Worm (Caenorhabditis elegans) whole organism, L3 larva: Measurements from ENCODE around the gene eppl-1.

ENCODE experiments used
- aly-2 ChIP-seq: fragments of 150-350 bp; optimal IDR thresholded peaks from 2 replicates; lab custom pipeline; 2014; ENCODE audit warnings: missing biosample characterization, missing genetic modification characterization
- ceh-82 ChIP-seq: fragments of 150-350 bp; optimal IDR thresholded peaks from 2 replicates; lab custom pipeline; 2014; ENCODE audit warnings: missing biosample characterization, missing genetic modification characterization
- elt-3 ChIP-seq, 3 experiments: fragments of 150-350 bp in 1 of 3; sonication (generic microtip) in 2 of 3; optimal IDR thresholded peaks; 2 replicates in 2 of 3; 4 replicates in 1 of 3; lab custom pipeline; 2014 to 2017; ENCODE audit warnings: missing biosample characterization in 3 of 3, missing genetic modification characterization in 3 of 3
- lin-15B ChIP-seq: fragments of 150-350 bp; optimal IDR thresholded peaks from 2 replicates; lab custom pipeline; 2014; ENCODE audit warnings: missing biosample characterization, missing genetic modification characterization
- nfya-1 ChIP-seq: sonication (generic microtip); optimal IDR thresholded peaks from 2 replicates; lab custom pipeline; 2017; ENCODE audit warnings: missing genetic modification characterization, mild to moderate bottlenecking, missing compliant biosample characterization, antibody characterized with exemption, moderate library complexity; ENCODE audit not compliant: insufficient read depth
- nhr-11 ChIP-seq: fragments of 150-350 bp; optimal IDR thresholded peaks from 2 replicates; lab custom pipeline; 2014; ENCODE audit warnings: missing biosample characterization, missing genetic modification characterization
- nhr-67 ChIP-seq: fragments of 150-350 bp; optimal IDR thresholded peaks from 2 replicates; lab custom pipeline; 2014; ENCODE audit warnings: missing biosample characterization, missing genetic modification characterization
- nhr-77 ChIP-seq: fragments of 150-350 bp; optimal IDR thresholded peaks from 2 replicates; lab custom pipeline; 2014; ENCODE audit warnings: missing biosample characterization, missing genetic modification characterization
- tbx-2 ChIP-seq: sonication (generic microtip); optimal IDR thresholded peaks from 2 replicates; lab custom pipeline; 2016; ENCODE audit warnings: mild to moderate bottlenecking, missing genetic modification characterization, missing compliant biosample characterization

DNA sequence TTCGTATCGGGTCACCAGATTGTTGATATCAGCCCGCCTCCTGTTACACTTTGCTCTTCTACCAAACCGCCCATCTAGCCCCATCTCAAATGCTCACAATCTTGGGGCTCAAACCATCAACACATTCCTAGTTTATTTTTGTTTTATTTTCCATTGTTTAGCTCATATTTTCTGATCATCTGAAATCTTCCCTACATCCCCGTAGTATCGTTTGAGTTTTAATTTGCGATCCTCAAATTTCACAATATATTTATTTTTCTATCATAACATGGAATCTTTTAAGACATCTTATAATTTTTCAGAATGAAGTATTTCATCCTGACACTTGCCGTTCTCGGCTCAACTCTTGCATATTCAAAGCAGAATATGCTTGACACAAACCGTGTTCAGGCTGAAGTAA lies 25.3 kb upstream of the eppl-1 start, which contains the start of gene spp-10:
- TF ChIP-seq nhr-77 (tag; lab: Kevin White, UChicago) (no peak), aly-2 (tag; lab: Kevin White, UChicago) (no peak), tbx-2 (tag; lab: Kevin White, UChicago) (no peak), elt-3 (tag; optimal IDR thresholded peaks at IDR 0.05; lab: Kevin White, UChicago) (no peak), nhr-11 (tag; lab: Kevin White, UChicago) (no peak), ceh-82 (tag; lab: Kevin White, UChicago) (no peak), nhr-67 (tag; lab: Kevin White, UChicago) (no peak), lin-15B (tag; lab: Kevin White, UChicago) (no peak), nfya-1 (tag; lab: Kevin White, UChicago) (no peak)
